Fruit fly (Drosophila melanogaster) whole organism, embryonic: ENCODE results near the gene CG15506.
A peak's percentile ranks its signal among the peaks of the same experiment; 100 is the strongest.

Source experiments
- CG10147 ChIP-seq: fragments of 200-800 bp; sonication (Bioruptor generic); optimal IDR thresholded peaks from 2 replicates; lab custom pipeline; 2019; ENCODE audit warnings: missing biosample characterization, mild to moderate bottlenecking, missing genetic modification characterization, moderate library complexity
- CG10462 ChIP-seq: fragments of 200-800 bp; sonication (Bioruptor generic); optimal IDR thresholded peaks from 2 replicates; lab custom pipeline; 2016; ENCODE audit warnings: missing biosample characterization, missing genetic modification characterization
- CG10959 ChIP-seq: fragments of 200-800 bp; sonication (Bioruptor generic); IDR thresholded peaks from 2 replicates; pipeline ENCODE4 v1.3.6; 2022; ENCODE audit warnings: missing biosample characterization, missing genetic modification characterization
- CG11504 ChIP-seq: fragments of 200-800 bp; sonication (Bioruptor generic); optimal IDR thresholded peaks from 3 replicates; lab custom pipeline; 2019; ENCODE audit warnings: missing biosample characterization, mild to moderate bottlenecking, missing genetic modification characterization, moderate library complexity
- CG11560 ChIP-seq: fragments of 200-800 bp; sonication (Bioruptor generic); IDR thresholded peaks from 3 replicates; pipeline ENCODE4 v1.3.6; 2022; ENCODE audit warnings: missing biosample characterization, missing genetic modification characterization
- CG12071 ChIP-seq: fragments of 200-800 bp; sonication (Bioruptor generic); optimal IDR thresholded peaks from 3 replicates; lab custom pipeline; 2018; ENCODE audit warnings: missing biosample characterization, mild to moderate bottlenecking, missing genetic modification characterization
- CG13775 ChIP-seq: fragments of 200-800 bp; sonication (Bioruptor generic); optimal IDR thresholded peaks from 3 replicates; lab custom pipeline; 2017; ENCODE audit warnings: missing biosample characterization, mild to moderate bottlenecking, missing genetic modification characterization
- CG14050 ChIP-seq: fragments of 200-800 bp; sonication (Bioruptor generic); IDR thresholded peaks from 3 replicates; pipeline ENCODE4 v1.3.6; 2022; ENCODE audit warnings: missing biosample characterization, missing genetic modification characterization
- CG15601 ChIP-seq: fragments of 200-800 bp; sonication (Bioruptor generic); optimal IDR thresholded peaks from 3 replicates; lab custom pipeline; 2019; ENCODE audit warnings: missing biosample characterization, mild to moderate bottlenecking, missing genetic modification characterization, moderate library complexity
- CG17912 ChIP-seq: fragments of 200-800 bp; sonication (Bioruptor generic); optimal IDR thresholded peaks from 2 replicates; lab custom pipeline; 2018; ENCODE audit warnings: missing biosample characterization, mild to moderate bottlenecking, missing genetic modification characterization
- CG1832 ChIP-seq: fragments of 200-800 bp; sonication (Bioruptor generic); optimal IDR thresholded peaks from 2 replicates; lab custom pipeline; 2017; ENCODE audit warnings: missing biosample characterization, mild to moderate bottlenecking, missing genetic modification characterization, inconsistent platforms
- CG2875 ChIP-seq: fragments of 200-800 bp; sonication (Bioruptor generic); optimal IDR thresholded peaks from 2 replicates; lab custom pipeline; 2017; ENCODE audit warnings: missing biosample characterization, mild to moderate bottlenecking, missing genetic modification characterization, missing genetic modification reagents
- CG34224 ChIP-seq: fragments of 200-800 bp; sonication (Bioruptor generic); IDR thresholded peaks from 3 replicates; pipeline ENCODE4 v1.3.6; 2022; ENCODE audit warnings: missing biosample characterization, missing genetic modification characterization; ENCODE audit not compliant: partially characterized antibody
- CG34376 ChIP-seq: fragments of 200-800 bp; sonication (Bioruptor generic); optimal IDR thresholded peaks from 2 replicates; lab custom pipeline; 2018; ENCODE audit warnings: missing biosample characterization, mild to moderate bottlenecking, missing genetic modification characterization
- CG6254 ChIP-seq: fragments of 200-800 bp; sonication (Bioruptor generic); optimal IDR thresholded peaks from 3 replicates; lab custom pipeline; 2017; ENCODE audit warnings: mild to moderate bottlenecking, missing biosample characterization, missing genetic modification reagents, missing genetic modification characterization
- CG6683 ChIP-seq: fragments of 200-800 bp; sonication (Bioruptor generic); optimal IDR thresholded peaks from 2 replicates; lab custom pipeline; 2017; ENCODE audit warnings: missing biosample characterization, mild to moderate bottlenecking, missing genetic modification characterization, missing genetic modification reagents
- CG8089 ChIP-seq: fragments of 200-800 bp; sonication (Bioruptor generic); optimal IDR thresholded peaks from 3 replicates; lab custom pipeline; 2016; ENCODE audit warnings: missing biosample characterization, missing genetic modification characterization
- CkIIα-i1 ChIP-seq: fragments of 200-800 bp; sonication (Bioruptor generic); IDR thresholded peaks from 2 replicates; pipeline ENCODE4 v1.3.6; 2022; ENCODE audit warnings: missing biosample characterization, missing genetic modification characterization
- Doc3 ChIP-seq: fragments of 200-800 bp; sonication (Bioruptor generic); IDR thresholded peaks from 3 replicates; pipeline ENCODE4 v1.3.6; 2022; ENCODE audit warnings: missing biosample characterization, missing genetic modification characterization; ENCODE audit not compliant: partially characterized antibody
- Drgx ChIP-seq: fragments of 200-800 bp; sonication (Bioruptor generic); IDR thresholded peaks from 2 replicates; pipeline ENCODE4 v1.3.6; 2022; ENCODE audit warnings: missing biosample characterization, missing genetic modification characterization
- Eip74EF ChIP-seq, 2 experiments: fragments of 200-800 bp in 1 of 2; fragments of >200 bp in 1 of 2; sonication (Bioruptor generic) in 1 of 2; optimal IDR thresholded peaks; 2 replicates each; lab custom pipeline; 2017 to 2019; ENCODE audit warnings: missing biosample characterization in 2 of 2, missing genetic modification characterization in 2 of 2, mild to moderate bottlenecking in 1 of 2, moderate library complexity in 1 of 2
- HHEX ChIP-seq: fragments of 200-800 bp; sonication (Bioruptor generic); optimal IDR thresholded peaks from 3 replicates; lab custom pipeline; 2017; ENCODE audit warnings: missing biosample characterization, mild to moderate bottlenecking, missing genetic modification characterization, missing genetic modification reagents
- HLHmδ ChIP-seq: fragments of 200-800 bp; sonication (Bioruptor generic); optimal IDR thresholded peaks from 2 replicates; lab custom pipeline; 2018; ENCODE audit warnings: missing biosample characterization, mild to moderate bottlenecking, missing genetic modification characterization, moderate library complexity
- Hsf ChIP-seq: fragments of 200-800 bp; sonication (Bioruptor generic); optimal IDR thresholded peaks from 3 replicates; lab custom pipeline; 2016; ENCODE audit warnings: missing biosample characterization, missing genetic modification characterization
- Lim3 ChIP-seq: fragments of 200-800 bp; sonication (Bioruptor generic); IDR thresholded peaks from 2 replicates; pipeline ENCODE4 v1.3.6; 2022; ENCODE audit warnings: missing biosample characterization, missing genetic modification characterization
- Max ChIP-seq: fragments of 200-800 bp; sonication (Bioruptor generic); optimal IDR thresholded peaks from 2 replicates; lab custom pipeline; 2016; ENCODE audit warnings: missing biosample characterization, mild to moderate bottlenecking, missing genetic modification characterization
- Med ChIP-seq: fragments of 200-800 bp; sonication (Bioruptor generic); peaks from one replicate; lab custom pipeline; 2016; ENCODE audit warnings: missing biosample characterization, missing genetic modification characterization, mild to moderate bottlenecking, inconsistent platforms, moderate library complexity
- Xrp1 ChIP-seq: fragments of 200-800 bp; sonication (Bioruptor generic); IDR thresholded peaks from 2 replicates; pipeline ENCODE4 v1.3.6; 2022; ENCODE audit warnings: missing biosample characterization, missing genetic modification characterization
- amos ChIP-seq: fragments of 200-800 bp; sonication (Bioruptor generic); IDR thresholded peaks from 2 replicates; pipeline ENCODE4 v1.3.6; 2022; ENCODE audit warnings: missing biosample characterization, missing genetic modification characterization; ENCODE audit not compliant: partially characterized antibody
- bbx ChIP-seq: fragments of 200-800 bp; sonication (Bioruptor generic); IDR thresholded peaks from 2 replicates; pipeline ENCODE4 v1.3.6; 2022; ENCODE audit warnings: missing biosample characterization, missing genetic modification characterization; ENCODE audit not compliant: partially characterized antibody
- cas ChIP-seq: fragments of 200-800 bp; sonication (Bioruptor generic); IDR thresholded peaks from 2 replicates; pipeline ENCODE4 v1.3.6; 2022; ENCODE audit warnings: missing biosample characterization, missing genetic modification characterization
- crc ChIP-seq: fragments of 200-800 bp; sonication (Bioruptor generic); optimal IDR thresholded peaks from 2 replicates; lab custom pipeline; 2016; ENCODE audit warnings: missing biosample characterization, missing genetic modification characterization
- danr ChIP-seq: fragments of 200-800 bp; sonication (Bioruptor generic); IDR thresholded peaks from 2 replicates; pipeline ENCODE4 v1.3.6; 2022; ENCODE audit warnings: missing biosample characterization, missing genetic modification characterization
- dimm ChIP-seq: fragments of 200-800 bp; sonication (Bioruptor generic); IDR thresholded peaks from 2 replicates; pipeline ENCODE4 v1.3.6; 2022; ENCODE audit warnings: missing biosample characterization, missing genetic modification characterization
- eve ChIP-seq, 2 experiments: fragments of >200 bp; optimal IDR thresholded peaks; 2 replicates each; lab custom pipeline; 2017; ENCODE audit warnings: missing biosample characterization in 2 of 2, missing genetic modification characterization in 2 of 2
- ewg ChIP-seq: fragments of 200-800 bp; sonication (Bioruptor generic); optimal IDR thresholded peaks from 3 replicates; lab custom pipeline; 2017; ENCODE audit warnings: mild to moderate bottlenecking, missing biosample characterization, missing genetic modification reagents, missing genetic modification characterization
- fru ChIP-seq: fragments of >200 bp; optimal IDR thresholded peaks from 2 replicates; lab custom pipeline; 2017
- gcm2 ChIP-seq: fragments of 200-800 bp; sonication (Bioruptor generic); optimal IDR thresholded peaks from 2 replicates; lab custom pipeline; 2016; ENCODE audit warnings: missing biosample characterization, missing genetic modification characterization
- gsb ChIP-seq: fragments of 200-800 bp; sonication (Bioruptor generic); IDR thresholded peaks from 2 replicates; pipeline ENCODE4 v1.3.6; 2022; ENCODE audit warnings: missing biosample characterization, missing genetic modification characterization
- h ChIP-seq: fragments of >200 bp; optimal IDR thresholded peaks from 2 replicates; lab custom pipeline; 2017
- ken ChIP-seq: fragments of 200-800 bp; sonication (Bioruptor generic); IDR thresholded peaks from 3 replicates; pipeline ENCODE4 v1.3.6; 2022; ENCODE audit warnings: missing biosample characterization, missing genetic modification characterization
- lola ChIP-seq, 3 experiments: fragments of >200 bp in 2 of 3; fragments of 200-800 bp in 1 of 3; sonication (Bioruptor generic) in 1 of 3; optimal IDR thresholded peaks; 2 replicates each; lab custom pipeline; 2017 to 2019; ENCODE audit warnings: missing biosample characterization in 3 of 3, missing genetic modification characterization in 3 of 3, mild to moderate bottlenecking in 1 of 3, moderate library complexity in 1 of 3
- pb ChIP-seq: fragments of 200-800 bp; sonication (Bioruptor generic); optimal IDR thresholded peaks from 3 replicates; lab custom pipeline; 2016; ENCODE audit warnings: missing biosample characterization, missing genetic modification characterization
- pita ChIP-seq: fragments of 200-800 bp; sonication (Bioruptor generic); optimal IDR thresholded peaks from 2 replicates; lab custom pipeline; 2017; ENCODE audit warnings: missing biosample characterization, mild to moderate bottlenecking, missing genetic modification characterization
- row ChIP-seq: fragments of 200-800 bp; sonication (Bioruptor generic); IDR thresholded peaks from 3 replicates; pipeline ENCODE4 v1.3.6; 2022; ENCODE audit warnings: missing biosample characterization, missing genetic modification characterization
- sc ChIP-seq, 3 experiments: fragments of >200 bp in 2 of 3; fragments of 200-800 bp in 1 of 3; sonication (Bioruptor generic) in 1 of 3; optimal IDR thresholded peaks; 2 replicates in 2 of 3; 3 replicates in 1 of 3; lab custom pipeline; 2017; ENCODE audit warnings: mild to moderate bottlenecking in 1 of 3, missing biosample characterization in 1 of 3, missing genetic modification characterization in 1 of 3, missing genetic modification reagents in 1 of 3
- trh ChIP-seq: fragments of 200-800 bp; sonication (Bioruptor generic); optimal IDR thresholded peaks from 2 replicates; lab custom pipeline; 2016; ENCODE audit warnings: missing biosample characterization, missing genetic modification characterization
- usp ChIP-seq: fragments of >200 bp; optimal IDR thresholded peaks from 2 replicates; lab custom pipeline; 2017; ENCODE audit warnings: missing biosample characterization, missing genetic modification characterization
- wek ChIP-seq: fragments of 200-800 bp; sonication (Bioruptor generic); optimal IDR thresholded peaks from 3 replicates; lab custom pipeline; 2018; ENCODE audit warnings: missing biosample characterization, mild to moderate bottlenecking, missing genetic modification characterization, moderate library complexity
- zf30C ChIP-seq: fragments of 200-800 bp; sonication (Bioruptor generic); optimal IDR thresholded peaks from 3 replicates; lab custom pipeline; 2018; ENCODE audit warnings: missing biosample characterization, mild to moderate bottlenecking, missing genetic modification characterization

Gene CG15506

DNA sequence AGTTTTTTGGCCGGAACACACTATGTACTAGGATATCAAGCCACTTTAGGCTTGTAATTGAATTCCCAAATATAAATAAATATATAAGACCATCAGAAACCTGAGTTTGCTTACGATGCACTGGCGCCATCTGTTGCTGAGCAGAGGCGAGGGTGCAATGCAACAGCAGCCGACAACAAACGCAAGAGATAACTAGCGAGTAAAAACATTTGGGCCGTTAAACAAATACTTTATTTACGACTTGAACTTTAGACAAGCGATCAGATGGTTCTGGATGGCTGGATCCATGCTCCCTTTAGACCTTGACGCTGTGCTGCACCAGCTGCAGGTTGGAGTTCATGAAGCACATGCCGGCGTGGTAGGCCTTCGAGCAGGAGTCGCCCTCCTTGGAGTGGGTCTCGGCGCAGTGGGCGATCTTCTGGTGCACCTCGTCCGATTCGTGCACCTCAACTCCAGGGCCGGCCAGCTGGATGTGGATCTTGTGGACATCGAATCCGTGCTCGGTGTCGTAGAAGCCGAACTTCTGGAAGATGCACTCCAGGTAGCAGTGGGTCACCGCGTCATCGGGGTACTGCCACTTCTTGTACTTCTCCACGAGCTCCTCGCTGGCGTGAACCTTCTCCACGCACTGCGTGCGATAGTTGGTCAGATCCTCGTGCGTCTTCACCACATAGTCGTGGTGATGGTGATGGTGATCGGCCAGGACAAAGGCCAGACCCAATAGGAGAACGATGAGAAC is 2.3 kb upstream of the CG15506 start (continued):
- no peak for TF ChIP-seq sc (optimal IDR thresholded peaks at IDR 0.05; lab: Kevin White, UChicago)
- TF ChIP-seq sc (GFP tag; optimal IDR thresholded peaks at IDR 0.05; lab: Kevin White, UChicago) = no peak
- TF ChIP-seq CG34376 (GFP tag; lab: Kevin White, UChicago) = no peak
- no peak for TF ChIP-seq Drgx (GFP tag; lab: Robert Waterston, UW)
- no peak for TF ChIP-seq ewg (GFP tag; lab: Kevin White, UChicago)
- peak; percentile 7; the same call in 1 of the 2 replicates for TF ChIP-seq CG10959 (GFP tag; lab: Robert Waterston, UW)
- peak; percentile 3 for TF ChIP-seq CG6254
- no peak for TF ChIP-seq Xrp1 (GFP tag; lab: Robert Waterston, UW)
- no peak for TF ChIP-seq Eip74EF (GFP tag; optimal IDR thresholded peaks at IDR 0.05; lab: Kevin White, UChicago)
- no peak for TF ChIP-seq Max (GFP tag; lab: Kevin White, UChicago)
- TF ChIP-seq CG10147 (GFP tag; lab: Kevin White, UChicago) = no peak
- TF ChIP-seq CG13775 = no peak
- no peak for TF ChIP-seq CG11560 (tag; lab: Robert Waterston, UW)
- no peak for TF ChIP-seq CG14050 (GFP tag; lab: Robert Waterston, UW)
- no peak for TF ChIP-seq dimm (GFP tag; lab: Robert Waterston, UW)
- no peak for TF ChIP-seq pb (GFP tag; lab: Kevin White, UChicago)
- TF ChIP-seq CG34224 = no peak
- TF ChIP-seq CG6683 (GFP tag; lab: Kevin White, UChicago) = no peak
- TF ChIP-seq CG15601 (tag; lab: Kevin White, UChicago) = no peak
- no peak for TF ChIP-seq amos (GFP tag; lab: Robert Waterston, UW)
- no peak for TF ChIP-seq pita
- TF ChIP-seq wek (GFP tag; lab: Kevin White, UChicago) = no peak
- TF ChIP-seq Doc3 (GFP tag; lab: Robert Waterston, UW) = no peak
- peak; percentile 48 for TF ChIP-seq Med (GFP tag; lab: Kevin White, UChicago)
- TF ChIP-seq zf30C = no peak
- peak; percentile 70 for TF ChIP-seq h (lab: Kevin White, UChicago)
- no peak for TF ChIP-seq crc (GFP tag; lab: Kevin White, UChicago)
- no peak for TF ChIP-seq trh (GFP tag; lab: Kevin White, UChicago)
- TF ChIP-seq CG8089 (GFP tag; lab: Kevin White, UChicago) = no peak
- TF ChIP-seq HLHmδ = peak; percentile 47
- no peak for TF ChIP-seq eve (GFP tag; optimal IDR thresholded peaks at IDR 0.05; lab: Kevin White, UChicago)
- TF ChIP-seq usp (GFP tag; lab: Kevin White, UChicago) = no peak
- TF ChIP-seq cas (GFP tag; lab: Robert Waterston, UW) = no peak
- no peak for TF ChIP-seq bbx (GFP tag; lab: Robert Waterston, UW)
- no peak for TF ChIP-seq Lim3 (GFP tag; lab: Robert Waterston, UW)
- no peak for TF ChIP-seq CG2875 (GFP tag; lab: Kevin White, UChicago)
- TF ChIP-seq CG1832 (GFP tag; lab: Kevin White, UChicago) = no peak
- peak; percentile 1 for TF ChIP-seq CG11504
- TF ChIP-seq gsb = 0 out of 2 replicates have a peak, but pooled peaks have one; percentile 20
- TF ChIP-seq ken (GFP tag; lab: Robert Waterston, UW) = no peak
- no peak for TF ChIP-seq CG10462 (GFP tag; lab: Kevin White, UChicago)
- TF ChIP-seq CG12071 = no peak
- no peak for TF ChIP-seq fru
- no peak for TF ChIP-seq lola (GFP tag; optimal IDR thresholded peaks at IDR 0.05; lab: Kevin White, UChicago)
- TF ChIP-seq HHEX (GFP tag; lab: Kevin White, UChicago) = no peak
- TF ChIP-seq row = no peak
- TF ChIP-seq danr (GFP tag; lab: Robert Waterston, UW) = no peak
- TF ChIP-seq Hsf (GFP tag; lab: Kevin White, UChicago) = no peak
- TF ChIP-seq gcm2 (GFP tag; lab: Kevin White, UChicago) = no peak
- no peak for TF ChIP-seq CG17912
- TF ChIP-seq CkIIα-i1 (GFP tag; lab: Robert Waterston, UW) = no peak
